Worm (Caenorhabditis elegans) whole organism, L3 larva: ENCODE results near the gene unc-77.

ENCODE experiments used
- R02D3.7 ChIP-seq: fragments of 150-350 bp; optimal IDR thresholded peaks from 2 replicates; lab custom pipeline; 2014; ENCODE audit warnings: missing biosample characterization, missing genetic modification characterization
- ZK546.5 ChIP-seq: sonication (generic microtip); optimal IDR thresholded peaks from 2 replicates; lab custom pipeline; 2017; ENCODE audit warnings: missing biosample characterization, missing genetic modification characterization
- ama-1 ChIP-seq: fragments of 150-350 bp; optimal IDR thresholded peaks from 2 replicates; lab custom pipeline; 2018
- ceh-16 ChIP-seq: sonication (generic microtip); optimal IDR thresholded peaks from 2 replicates; lab custom pipeline; 2017; ENCODE audit warnings: missing biosample characterization, missing genetic modification characterization
- ceh-82 ChIP-seq: fragments of 150-350 bp; optimal IDR thresholded peaks from 2 replicates; lab custom pipeline; 2014; ENCODE audit warnings: missing biosample characterization, missing genetic modification characterization
- elt-1 ChIP-seq: fragments of 150-350 bp; optimal IDR thresholded peaks from 2 replicates; lab custom pipeline; 2014; ENCODE audit warnings: missing biosample characterization, missing genetic modification characterization
- elt-2 ChIP-seq: sonication (generic microtip); optimal IDR thresholded peaks from 2 replicates; lab custom pipeline; 2016; ENCODE audit warnings: missing genetic modification reagents, mild to moderate bottlenecking, missing genetic modification characterization, missing compliant biosample characterization
- eor-1 ChIP-seq, 2 experiments: fragments of 150-350 bp; optimal IDR thresholded peaks; 2 replicates each; lab custom pipeline; 2014 to 2018; ENCODE audit warnings: missing biosample characterization in 2 of 2, missing genetic modification characterization in 2 of 2
- fkh-10 ChIP-seq: sonication (generic microtip); optimal IDR thresholded peaks from 2 replicates; lab custom pipeline; 2017; ENCODE audit warnings: missing biosample characterization, missing genetic modification reagents, missing genetic modification characterization
- fkh-2 ChIP-seq: fragments of 150-350 bp; optimal IDR thresholded peaks from 2 replicates; lab custom pipeline; 2014; ENCODE audit warnings: missing biosample characterization, missing genetic modification reagents, missing genetic modification characterization
- jun-1 ChIP-seq: fragments of 150-350 bp; optimal IDR thresholded peaks from 2 replicates; lab custom pipeline; 2014; ENCODE audit warnings: missing biosample characterization, missing genetic modification reagents, missing genetic modification characterization
- lin-15B ChIP-seq: fragments of 150-350 bp; optimal IDR thresholded peaks from 2 replicates; lab custom pipeline; 2014; ENCODE audit warnings: missing biosample characterization, missing genetic modification characterization
- lin-39 ChIP-seq: fragments of 150-350 bp; optimal IDR thresholded peaks from 2 replicates; lab custom pipeline; 2018; ENCODE audit warnings: missing biosample characterization, missing genetic modification reagents, missing genetic modification characterization
- lsy-12 ChIP-seq: sonication (generic microtip); optimal IDR thresholded peaks from 2 replicates; lab custom pipeline; 2016; ENCODE audit warnings: mild to moderate bottlenecking, missing genetic modification characterization, missing compliant biosample characterization
- mdl-1 ChIP-seq: fragments of 150-350 bp; optimal IDR thresholded peaks from 2 replicates; lab custom pipeline; 2014; ENCODE audit warnings: missing biosample characterization, missing genetic modification characterization
- mml-1 ChIP-seq: fragments of 150-350 bp; sonication (generic microtip); optimal IDR thresholded peaks from 3 replicates; lab custom pipeline; 2014; ENCODE audit warnings: missing biosample characterization, missing genetic modification characterization
- nfya-1 ChIP-seq: sonication (generic microtip); optimal IDR thresholded peaks from 2 replicates; lab custom pipeline; 2017; ENCODE audit warnings: missing genetic modification characterization, mild to moderate bottlenecking, missing compliant biosample characterization, antibody characterized with exemption, moderate library complexity; ENCODE audit not compliant: insufficient read depth
- nhr-11 ChIP-seq: fragments of 150-350 bp; optimal IDR thresholded peaks from 2 replicates; lab custom pipeline; 2014; ENCODE audit warnings: missing biosample characterization, missing genetic modification characterization
- nhr-23 ChIP-seq: fragments of 150-350 bp; optimal IDR thresholded peaks from 2 replicates; lab custom pipeline; 2014; ENCODE audit warnings: missing biosample characterization, missing genetic modification reagents, missing genetic modification characterization
- nhr-237 ChIP-seq: fragments of 150-350 bp; optimal IDR thresholded peaks from 2 replicates; lab custom pipeline; 2014; ENCODE audit warnings: missing biosample characterization, missing genetic modification characterization
- nhr-25 ChIP-seq: sonication (generic microtip); optimal IDR thresholded peaks from 2 replicates; lab custom pipeline; 2017; ENCODE audit warnings: missing biosample characterization, missing genetic modification characterization
- nhr-28 ChIP-seq: fragments of 150-350 bp; optimal IDR thresholded peaks from 2 replicates; lab custom pipeline; 2014; ENCODE audit warnings: missing biosample characterization, missing genetic modification characterization
- nhr-43 ChIP-seq: sonication (generic microtip); optimal IDR thresholded peaks from 2 replicates; lab custom pipeline; 2016; ENCODE audit warnings: mild to moderate bottlenecking, missing genetic modification characterization, missing compliant biosample characterization; ENCODE audit not compliant: poor library complexity, severe bottlenecking
- nhr-67 ChIP-seq: fragments of 150-350 bp; optimal IDR thresholded peaks from 2 replicates; lab custom pipeline; 2014; ENCODE audit warnings: missing biosample characterization, missing genetic modification characterization
- nhr-76 ChIP-seq: fragments of 150-350 bp; sonication (generic microtip); optimal IDR thresholded peaks from 5 replicates; lab custom pipeline; 2014; ENCODE audit warnings: missing biosample characterization, missing genetic modification characterization
- nhr-77 ChIP-seq: fragments of 150-350 bp; optimal IDR thresholded peaks from 2 replicates; lab custom pipeline; 2014; ENCODE audit warnings: missing biosample characterization, missing genetic modification characterization
- pha-4 ChIP-seq: fragments of 150-350 bp; optimal IDR thresholded peaks from 2 replicates; lab custom pipeline; 2014; ENCODE audit warnings: missing biosample characterization, missing genetic modification reagents, missing genetic modification characterization
- pqm-1 ChIP-seq: fragments of 150-350 bp; optimal IDR thresholded peaks from 2 replicates; lab custom pipeline; 2017; ENCODE audit warnings: missing biosample characterization, missing genetic modification characterization, inconsistent platforms
- sea-2 ChIP-seq: fragments of 150-350 bp; sonication (generic microtip); optimal IDR thresholded peaks from 4 replicates; lab custom pipeline; 2014; ENCODE audit warnings: missing biosample characterization, missing genetic modification reagents, missing genetic modification characterization
- skn-1 ChIP-seq: fragments of 150-350 bp; optimal IDR thresholded peaks from 2 replicates; lab custom pipeline; 2014; ENCODE audit warnings: missing biosample characterization, missing genetic modification characterization
- snpc-4 ChIP-seq: fragments of 150-350 bp; optimal IDR thresholded peaks from 2 replicates; lab custom pipeline; 2014; ENCODE audit warnings: missing biosample characterization, missing genetic modification characterization
- tbx-2 ChIP-seq: sonication (generic microtip); optimal IDR thresholded peaks from 2 replicates; lab custom pipeline; 2016; ENCODE audit warnings: mild to moderate bottlenecking, missing genetic modification characterization, missing compliant biosample characterization
- unc-62 ChIP-seq: fragments of 150-350 bp; sonication (generic microtip); optimal IDR thresholded peaks from 4 replicates; lab custom pipeline; 2014; ENCODE audit warnings: missing biosample characterization, missing genetic modification reagents, missing genetic modification characterization
- zag-1 ChIP-seq: fragments of 150-350 bp; optimal IDR thresholded peaks from 2 replicates; lab custom pipeline; 2014; ENCODE audit warnings: missing biosample characterization, missing genetic modification characterization

The unc-77 gene

ce11 chrIV:6220142-6220541, 36.5 kb upstream of the unc-77 start:
- TF ChIP-seq elt-2 (tag; lab: Kevin White, UChicago): peak; percentile 29

- TF ChIP-seq nhr-67 (tag; lab: Kevin White, UChicago): no peak
- peak; percentile 73 for TF ChIP-seq elt-2 (tag; lab: Kevin White, UChicago)
- no peak for TF ChIP-seq unc-62 (GFP tag; lab: Kevin White, UChicago)
- TF ChIP-seq pqm-1 (tag; lab: Kevin White, UChicago): peak; percentile 39
Measured at ce11 chrIV:6219429-6219828, 35.8 kb upstream of the unc-77 start, which contains the start of gene C49A9.4. Gene C49A9.4 (plus strand): TSS chrIV:6219693.

- TF ChIP-seq ZK546.5 (tag; lab: Kevin White, UChicago): no peak
- TF ChIP-seq ama-1 (lab: Kevin White, UChicago): no peak
- no peak for TF ChIP-seq tbx-2
- no peak for TF ChIP-seq sea-2 (GFP tag; lab: Kevin White, UChicago)
- TF ChIP-seq nhr-28 (tag; lab: Kevin White, UChicago): no peak
- TF ChIP-seq fkh-2 (tag; lab: Kevin White, UChicago): no peak
Measured at ce11 chrIV:6217503-6217902, 33.8 kb upstream of the unc-77 start.

DNA sequence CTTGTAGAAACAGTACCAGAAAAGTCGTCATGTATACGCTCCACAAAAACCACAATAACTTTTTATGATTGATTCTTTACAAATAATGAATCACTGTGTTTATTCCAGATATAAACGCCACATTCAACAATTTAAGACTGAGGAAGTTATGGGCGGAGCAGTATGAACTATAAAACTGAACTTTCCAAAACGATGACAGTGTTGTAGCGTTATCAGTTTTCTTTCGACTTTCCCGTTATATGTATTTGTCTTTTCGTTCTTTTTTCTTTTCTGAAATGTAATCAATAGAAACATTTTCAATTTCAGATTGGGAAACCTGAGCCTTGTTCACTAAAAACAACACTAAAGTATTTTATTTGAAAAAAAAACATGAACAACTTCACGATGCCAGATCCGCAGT, 33.4 kb upstream of the unc-77 start, which contains the start of gene C49A9.9:
Gene C49A9.9, plus strand, starts transcription at position 307 of the 400 bp plus-strand sequence.
- TF ChIP-seq pqm-1 (tag; lab: Kevin White, UChicago) (peak; percentile 58), pha-4 (tag; lab: Kevin White, UChicago) (peak; percentile 45), mdl-1 (no peak), elt-2 (tag; lab: Kevin White, UChicago) (peak; percentile 56), fkh-10 (no peak), nhr-76 (tag; lab: Kevin White, UChicago) (no peak)

ce11 chrIV:6213403-6213802, 29.7 kb upstream of the unc-77 start, which contains the start of gene C49A9.5:
Gene C49A9.5 (plus strand): TSS chrIV:6213673.
- TF ChIP-seq elt-2 (tag; lab: Kevin White, UChicago): peak; percentile 37
- no peak for TF ChIP-seq nhr-11 (tag; lab: Kevin White, UChicago)

DNA sequence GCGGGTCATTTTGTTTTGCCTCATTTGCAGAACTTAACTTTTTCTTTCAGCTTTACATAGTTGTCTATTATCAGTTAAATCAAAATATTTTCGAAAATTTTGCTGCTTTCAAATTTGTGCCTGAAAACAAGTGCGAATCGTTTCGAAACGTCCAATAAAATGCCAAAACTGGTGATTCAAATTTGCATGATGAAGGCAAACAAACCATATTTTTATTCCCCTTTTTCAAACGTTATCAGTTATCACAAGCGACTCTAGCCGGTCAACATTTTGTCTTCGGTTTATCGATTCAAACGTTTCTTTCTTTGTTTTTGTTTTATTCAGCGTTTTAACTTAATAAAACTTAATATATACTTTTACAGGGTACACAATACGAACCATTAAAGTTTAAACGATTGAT, 26.9 kb upstream of the unc-77 start, which contains the start of the genes ugt-24 and C49A9.6:
Gene ugt-24, minus strand, starts transcription at position 147 of the 400 bp plus-strand sequence.
Gene C49A9.6, plus strand, starts transcription at position 363 of the 400 bp plus-strand sequence.
- no peak for TF ChIP-seq jun-1 (tag; lab: Kevin White, UChicago)
- no peak for TF ChIP-seq zag-1
- TF ChIP-seq pha-4 (tag; lab: Kevin White, UChicago): peak; percentile 66
- no peak for TF ChIP-seq nhr-77 (tag; lab: Kevin White, UChicago)
- TF ChIP-seq R02D3.7 (tag; lab: Kevin White, UChicago): no peak
- TF ChIP-seq ceh-16 (tag; lab: Kevin White, UChicago): no peak
- TF ChIP-seq lin-15B: no peak
- peak; percentile 71 for TF ChIP-seq elt-2 (tag; lab: Kevin White, UChicago)
- no peak for TF ChIP-seq snpc-4 (tag; lab: Kevin White, UChicago)
- TF ChIP-seq nhr-67 (tag; lab: Kevin White, UChicago): no peak
- TF ChIP-seq fkh-2 (tag; lab: Kevin White, UChicago): no peak
- no peak for TF ChIP-seq ama-1 (lab: Kevin White, UChicago)
- peak; percentile 59 for TF ChIP-seq pqm-1 (tag; lab: Kevin White, UChicago)

- TF ChIP-seq lin-39 (tag; lab: Kevin White, UChicago): no peak
- peak; percentile 63 for TF ChIP-seq pha-4 (tag; lab: Kevin White, UChicago)
Measured at ce11 chrIV:6209337-6209736, 25.7 kb upstream of the unc-77 start.

DNA sequence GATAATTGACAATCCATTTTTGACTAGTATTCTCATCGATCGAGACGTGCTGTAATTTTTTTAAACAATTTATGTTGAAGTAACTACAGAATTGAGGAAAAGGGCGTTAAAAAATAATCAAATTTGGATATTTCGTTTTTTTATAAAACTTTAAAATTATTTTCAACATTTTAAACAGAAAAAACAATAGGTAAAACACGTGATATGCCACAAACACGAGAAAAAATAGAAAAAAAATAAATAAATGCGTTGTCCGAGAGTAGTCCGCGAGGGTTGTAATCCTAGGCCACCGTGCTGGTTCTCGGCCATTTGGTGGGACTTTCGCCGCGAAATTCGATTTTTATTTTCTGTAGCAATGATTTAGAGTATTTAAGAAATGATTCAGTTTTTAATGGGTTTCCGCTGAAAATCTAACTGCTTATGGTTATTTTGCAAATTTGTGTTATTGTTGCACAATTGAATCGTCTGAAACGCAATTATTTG, 22.7 kb upstream of the unc-77 start, which contains the start of gene C49A9.10:
Gene C49A9.10, minus strand, starts transcription at position 51 of the 483 bp plus-strand sequence.
- no peak for TF ChIP-seq sea-2 (GFP tag; lab: Kevin White, UChicago)
- peak; percentile 76 for TF ChIP-seq nfya-1 (tag; lab: Kevin White, UChicago)
- peak; percentile 26 for TF ChIP-seq nhr-25 (tag; lab: Kevin White, UChicago)
- peak; percentile 28 for TF ChIP-seq skn-1 (tag; lab: Kevin White, UChicago)
- no peak for TF ChIP-seq nhr-77 (tag; lab: Kevin White, UChicago)
- no peak for TF ChIP-seq nhr-28 (tag; lab: Kevin White, UChicago)
- TF ChIP-seq zag-1: no peak
- no peak for TF ChIP-seq elt-1 (tag; lab: Kevin White, UChicago)
- peak; percentile 68 for TF ChIP-seq lsy-12 (tag; lab: Kevin White, UChicago)
- TF ChIP-seq eor-1 (tag; optimal IDR thresholded peaks at IDR 0.05; lab: Kevin White, UChicago): no peak
- TF ChIP-seq snpc-4 (tag; lab: Kevin White, UChicago): peak; percentile 80
- TF ChIP-seq unc-62 (GFP tag; lab: Kevin White, UChicago): no peak
- no peak for TF ChIP-seq jun-1 (tag; lab: Kevin White, UChicago)
- TF ChIP-seq nhr-43: peak; percentile 97
- TF ChIP-seq R02D3.7 (tag; lab: Kevin White, UChicago): no peak
- no peak for TF ChIP-seq mml-1 (tag; lab: Kevin White, UChicago)
- no peak for TF ChIP-seq ceh-16 (tag; lab: Kevin White, UChicago)
- peak; percentile 35 for TF ChIP-seq ceh-82 (tag; lab: Kevin White, UChicago)
- peak; percentile 93 for TF ChIP-seq pha-4 (tag; lab: Kevin White, UChicago)
- TF ChIP-seq nhr-237 (tag; lab: Kevin White, UChicago): no peak
- TF ChIP-seq tbx-2: peak; percentile 36
- no peak for TF ChIP-seq ama-1 (lab: Kevin White, UChicago)
- no peak for TF ChIP-seq nhr-23 (tag; lab: Kevin White, UChicago)
- no peak for TF ChIP-seq ZK546.5 (tag; lab: Kevin White, UChicago)
- peak; percentile 42 for TF ChIP-seq fkh-10
